Worm (Caenorhabditis elegans): ENCODE data around the gene his-70.

The his-70 gene

ce11 chrIII:4086536-4086935, 26.6 kb upstream of the his-70 start, which contains the start of gene kin-19:
kin-19 (minus strand) TSS chrIII:4086636.
- TF ChIP-seq nhr-6 (tag; optimal IDR thresholded peaks at IDR 0.05) (no peak), elt-3 (tag; optimal IDR thresholded peaks at IDR 0.05) (no peak), dmd-4 (tag; optimal IDR thresholded peaks at IDR 0.05) (no peak), mab-5 (tag; optimal IDR thresholded peaks at IDR 0.05) (no peak), ceh-16 (tag; optimal IDR thresholded peaks at IDR 0.05) (no peak), unc-39 (tag; optimal IDR thresholded peaks at IDR 0.05) (no peak)

ce11 chrIII:4085657-4086056, 25.7 kb upstream of the his-70 start:
- TF ChIP-seq nhr-129 (tag; optimal IDR thresholded peaks at IDR 0.05) (no peak), Y55F3AM.14 (GFP tag; optimal IDR thresholded peaks at IDR 0.05) (no peak), zag-1 (tag; optimal IDR thresholded peaks at IDR 0.05) (no peak), nhr-21 (tag; optimal IDR thresholded peaks at IDR 0.05) (no peak), fos-1 (tag; optimal IDR thresholded peaks at IDR 0.05) (no peak), alr-1 (tag; optimal IDR thresholded peaks at IDR 0.05) (no peak), ama-1 (optimal IDR thresholded peaks at IDR 0.05) (no peak), ztf-4 (tag; optimal IDR thresholded peaks at IDR 0.05) (no peak), nhr-6 (tag; optimal IDR thresholded peaks at IDR 0.05) (no peak), mdl-1 (tag; optimal IDR thresholded peaks at IDR 0.05) (no peak), ceh-82 (tag; optimal IDR thresholded peaks at IDR 0.05) (no peak), nhr-12 (tag; optimal IDR thresholded peaks at IDR 0.05) (no peak), R02D3.7 (tag; optimal IDR thresholded peaks at IDR 0.05) (no peak), snpc-4 (tag; optimal IDR thresholded peaks at IDR 0.05) (no peak), unc-62 (GFP tag; optimal IDR thresholded peaks at IDR 0.05) (no peak), crh-2 (tag; optimal IDR thresholded peaks at IDR 0.05) (no peak), C34F6.9 (tag; optimal IDR thresholded peaks at IDR 0.05) (no peak), unc-55 (GFP tag; optimal IDR thresholded peaks at IDR 0.05) (no peak)

ce11 chrIII:4083429-4083828, 23.5 kb upstream of the his-70 start:
- TF ChIP-seq dmd-4 (tag; optimal IDR thresholded peaks at IDR 0.05) (no peak), Y55F3AM.14 (GFP tag; optimal IDR thresholded peaks at IDR 0.05) (no peak), F13H6.1 (tag; optimal IDR thresholded peaks at IDR 0.05) (no peak), gmeb-1 (tag; optimal IDR thresholded peaks at IDR 0.05) (no peak), unc-39 (tag; optimal IDR thresholded peaks at IDR 0.05) (no peak)

ce11 chrIII:4070239-4070638, 10.3 kb upstream of the his-70 start:
- TF ChIP-seq ztf-1 (GFP tag; conservative IDR thresholded peaks at IDR 0.05) (no peak), sem-4 (tag; optimal IDR thresholded peaks at IDR 0.05) (peak; percentile 37), sma-9 (GFP tag; optimal IDR thresholded peaks at IDR 0.05) (peak; percentile 1), sma-9 (tag; optimal IDR thresholded peaks at IDR 0.05) (no peak), peb-1 (tag; optimal IDR thresholded peaks at IDR 0.05) (no peak), blmp-1 (tag; optimal IDR thresholded peaks at IDR 0.05; ENCODE audit: insufficient read depth) (no peak), egl-27 (tag; optimal IDR thresholded peaks at IDR 0.05) (peak; percentile 0), unc-55 (GFP tag; optimal IDR thresholded peaks at IDR 0.05) (peak; percentile 23), Y55F3AM.14 (GFP tag; optimal IDR thresholded peaks at IDR 0.05) (peak; percentile 59)

ce11 chrIII:4068120-4068519, 8.2 kb upstream of the his-70 start:
- TF ChIP-seq nhr-237 (tag; optimal IDR thresholded peaks at IDR 0.05) (no peak), nhr-25 (tag; optimal IDR thresholded peaks at IDR 0.05) (no peak), skn-1 (tag; optimal IDR thresholded peaks at IDR 0.05) (no peak), elt-1 (tag; optimal IDR thresholded peaks at IDR 0.05) (no peak), lin-39 (tag; optimal IDR thresholded peaks at IDR 0.05) (no peak), zag-1 (tag; optimal IDR thresholded peaks at IDR 0.05) (no peak), unc-62 (GFP tag; optimal IDR thresholded peaks at IDR 0.05) (no peak), ceh-16 (tag; optimal IDR thresholded peaks at IDR 0.05) (no peak), ztf-1 (GFP tag; conservative IDR thresholded peaks at IDR 0.05) (no peak), mdl-1 (tag; optimal IDR thresholded peaks at IDR 0.05) (no peak), fos-1 (tag; optimal IDR thresholded peaks at IDR 0.05) (no peak), lin-13 (GFP tag; optimal IDR thresholded peaks at IDR 0.05) (no peak), snpc-4 (tag; optimal IDR thresholded peaks at IDR 0.05) (no peak), nhr-12 (tag; optimal IDR thresholded peaks at IDR 0.05) (no peak), lin-11 (tag; optimal IDR thresholded peaks at IDR 0.05) (no peak)
